Fruit fly (Drosophila melanogaster) whole organism, embryonic: Measurements from ENCODE around the gene CG14718.

ENCODE experiments used
- B-H1 ChIP-seq: fragments of 200-800 bp; sonication (Bioruptor generic); IDR thresholded peaks from 3 replicates; pipeline ENCODE4 v1.3.6; 2022; ENCODE audit warnings: missing biosample characterization, missing genetic modification characterization
- Bteb2 ChIP-seq: fragments of 200-800 bp; sonication (Bioruptor generic); optimal IDR thresholded peaks from 2 replicates; lab custom pipeline; 2016; ENCODE audit warnings: missing biosample characterization, missing genetic modification characterization
- CG10147 ChIP-seq: fragments of 200-800 bp; sonication (Bioruptor generic); optimal IDR thresholded peaks from 2 replicates; lab custom pipeline; 2019; ENCODE audit warnings: missing biosample characterization, mild to moderate bottlenecking, missing genetic modification characterization, moderate library complexity
- CG10543 ChIP-seq: fragments of 200-800 bp; sonication (Bioruptor generic); optimal IDR thresholded peaks from 3 replicates; lab custom pipeline; 2017; ENCODE audit warnings: missing biosample characterization, mild to moderate bottlenecking, missing genetic modification characterization, moderate library complexity
- CG11560 ChIP-seq: fragments of 200-800 bp; sonication (Bioruptor generic); IDR thresholded peaks from 3 replicates; pipeline ENCODE4 v1.3.6; 2022; ENCODE audit warnings: missing biosample characterization, missing genetic modification characterization
- CG13123 ChIP-seq: fragments of 200-800 bp; sonication (Bioruptor generic); optimal IDR thresholded peaks from 2 replicates; lab custom pipeline; 2016; ENCODE audit warnings: missing biosample characterization, missing genetic modification characterization
- CG13624 ChIP-seq: fragments of 200-800 bp; sonication (Bioruptor generic); optimal IDR thresholded peaks from 2 replicates; lab custom pipeline; 2016; ENCODE audit warnings: missing biosample characterization, missing genetic modification characterization
- CG13894 ChIP-seq: fragments of 200-800 bp; sonication (Bioruptor generic); optimal IDR thresholded peaks from 3 replicates; lab custom pipeline; 2018; ENCODE audit warnings: missing biosample characterization, mild to moderate bottlenecking, missing genetic modification characterization, moderate library complexity
- CG14050 ChIP-seq: fragments of 200-800 bp; sonication (Bioruptor generic); IDR thresholded peaks from 3 replicates; pipeline ENCODE4 v1.3.6; 2022; ENCODE audit warnings: missing biosample characterization, missing genetic modification characterization
- CG1647 ChIP-seq: fragments of 200-800 bp; sonication (Bioruptor generic); optimal IDR thresholded peaks from 3 replicates; lab custom pipeline; 2016; ENCODE audit warnings: missing biosample characterization, missing genetic modification characterization
- CG1832 ChIP-seq: fragments of 200-800 bp; sonication (Bioruptor generic); optimal IDR thresholded peaks from 2 replicates; lab custom pipeline; 2017; ENCODE audit warnings: missing biosample characterization, mild to moderate bottlenecking, missing genetic modification characterization, inconsistent platforms
- CG2712 ChIP-seq: fragments of 200-800 bp; optimal IDR thresholded peaks from 3 replicates; lab custom pipeline; 2019; ENCODE audit warnings: missing biosample characterization, mild to moderate bottlenecking, missing genetic modification characterization, moderate library complexity
- CG30020 ChIP-seq: fragments of 200-800 bp; optimal IDR thresholded peaks from 2 replicates; lab custom pipeline; 2019; ENCODE audit warnings: missing biosample characterization, mild to moderate bottlenecking, missing genetic modification characterization, moderate library complexity
- CG34422 ChIP-seq: fragments of 200-800 bp; sonication (Bioruptor generic); IDR thresholded peaks from 3 replicates; pipeline ENCODE4 v1.3.6; 2022; ENCODE audit warnings: missing biosample characterization, missing genetic modification characterization
- CG6813 ChIP-seq: fragments of 200-800 bp; sonication (Bioruptor generic); optimal IDR thresholded peaks from 2 replicates; lab custom pipeline; 2017; ENCODE audit warnings: missing biosample characterization, missing genetic modification characterization, mild to moderate bottlenecking, moderate library complexity, missing genetic modification reagents
- CTCF ChIP-seq: fragments of 200-800 bp; sonication (Bioruptor generic); optimal IDR thresholded peaks from 2 replicates; lab custom pipeline; 2017; ENCODE audit warnings: missing biosample characterization, mild to moderate bottlenecking, missing genetic modification characterization, moderate library complexity
- CoRest ChIP-seq: fragments of 200-800 bp; sonication (Bioruptor generic); optimal IDR thresholded peaks from 3 replicates; lab custom pipeline; 2018; ENCODE audit warnings: missing biosample characterization, mild to moderate bottlenecking, missing genetic modification characterization, moderate library complexity
- D19A ChIP-seq: fragments of 200-800 bp; optimal IDR thresholded peaks from 3 replicates; lab custom pipeline; 2019; ENCODE audit warnings: missing biosample characterization, mild to moderate bottlenecking, missing genetic modification characterization, moderate library complexity
- Deaf1 ChIP-seq: fragments of 200-800 bp; optimal IDR thresholded peaks from 3 replicates; lab custom pipeline; 2019; ENCODE audit warnings: missing biosample characterization, mild to moderate bottlenecking, missing genetic modification characterization, moderate library complexity
- Dfd ChIP-seq, 2 experiments: fragments of >200 bp; optimal IDR thresholded peaks; 2 replicates each; lab custom pipeline; 2017; ENCODE audit warnings: missing biosample characterization in 2 of 2, missing genetic modification characterization in 2 of 2
- ERR ChIP-seq: fragments of 200-800 bp; sonication (Bioruptor generic); optimal IDR thresholded peaks from 2 replicates; lab custom pipeline; 2016; ENCODE audit warnings: missing biosample characterization, missing genetic modification characterization
- Fer3 ChIP-seq: fragments of 200-800 bp; sonication (Bioruptor generic); optimal IDR thresholded peaks from 2 replicates; lab custom pipeline; 2018; ENCODE audit warnings: missing biosample characterization, mild to moderate bottlenecking, missing genetic modification characterization, moderate library complexity
- Gug ChIP-seq: fragments of 200-800 bp; sonication (Bioruptor generic); IDR thresholded peaks from 4 replicates; pipeline ENCODE4 v1.3.6; 2022; ENCODE audit warnings: missing biosample characterization, missing genetic modification characterization
- H2.0 ChIP-seq: fragments of 200-800 bp; sonication (Bioruptor generic); IDR thresholded peaks from 2 replicates; pipeline ENCODE4 v1.3.6; 2022; ENCODE audit warnings: missing biosample characterization, missing genetic modification characterization
- HLH54F ChIP-seq: fragments of 200-800 bp; sonication (Bioruptor generic); optimal IDR thresholded peaks from 3 replicates; lab custom pipeline; 2016; ENCODE audit warnings: missing biosample characterization, missing genetic modification characterization
- Myb ChIP-seq: fragments of 200-800 bp; sonication (Bioruptor generic); optimal IDR thresholded peaks from 2 replicates; lab custom pipeline; 2016; ENCODE audit warnings: missing biosample characterization, missing genetic modification characterization
- Opbp ChIP-seq: fragments of 200-800 bp; sonication (Bioruptor generic); IDR thresholded peaks from 3 replicates; pipeline ENCODE4 v1.3.6; 2022; ENCODE audit warnings: missing biosample characterization, missing genetic modification characterization; ENCODE audit not compliant: partially characterized antibody
- Rx ChIP-seq: fragments of 200-800 bp; sonication (Bioruptor generic); IDR thresholded peaks from 2 replicates; pipeline ENCODE4 v1.3.6; 2022; ENCODE audit warnings: missing biosample characterization, missing genetic modification characterization
- Six4 ChIP-seq: fragments of 200-800 bp; sonication (Bioruptor generic); optimal IDR thresholded peaks from 2 replicates; lab custom pipeline; 2016; ENCODE audit warnings: missing biosample characterization, missing genetic modification characterization
- Spps ChIP-seq: fragments of 200-800 bp; sonication (Bioruptor generic); optimal IDR thresholded peaks from 2 replicates; lab custom pipeline; 2018; ENCODE audit warnings: missing biosample characterization, mild to moderate bottlenecking, missing genetic modification characterization
- Vsx1 ChIP-seq: fragments of 200-800 bp; sonication (Bioruptor generic); optimal IDR thresholded peaks from 2 replicates; lab custom pipeline; 2017; ENCODE audit warnings: missing biosample characterization, mild to moderate bottlenecking, missing genetic modification characterization, missing genetic modification reagents
- ac ChIP-seq: fragments of 200-800 bp; sonication (Bioruptor generic); optimal IDR thresholded peaks from 3 replicates; lab custom pipeline; 2017; ENCODE audit warnings: missing biosample characterization, mild to moderate bottlenecking, missing genetic modification characterization
- al ChIP-seq: fragments of 200-800 bp; sonication (Bioruptor generic); IDR thresholded peaks from 2 replicates; pipeline ENCODE4 v1.3.6; 2022; ENCODE audit warnings: missing biosample characterization, missing genetic modification characterization
- ase ChIP-seq: fragments of 200-800 bp; sonication (Bioruptor generic); IDR thresholded peaks from 3 replicates; pipeline ENCODE4 v1.3.6; 2022; ENCODE audit warnings: missing biosample characterization, missing genetic modification characterization
- chn ChIP-seq: fragments of 200-800 bp; sonication (Bioruptor generic); optimal IDR thresholded peaks from 2 replicates; lab custom pipeline; 2016; ENCODE audit warnings: missing biosample characterization, missing genetic modification characterization
- cwo ChIP-seq: fragments of 200-800 bp; sonication (Bioruptor generic); optimal IDR thresholded peaks from 3 replicates; lab custom pipeline; 2017; ENCODE audit warnings: missing biosample characterization, missing genetic modification characterization, mild to moderate bottlenecking, moderate library complexity, missing genetic modification reagents
- dan ChIP-seq: fragments of 200-800 bp; sonication (Bioruptor generic); IDR thresholded peaks from 2 replicates; pipeline ENCODE4 v1.3.6; 2022; ENCODE audit warnings: missing biosample characterization, missing genetic modification characterization
- dimm ChIP-seq: fragments of 200-800 bp; sonication (Bioruptor generic); IDR thresholded peaks from 2 replicates; pipeline ENCODE4 v1.3.6; 2022; ENCODE audit warnings: missing biosample characterization, missing genetic modification characterization
- disco-r ChIP-seq: fragments of 200-800 bp; sonication (Bioruptor generic); optimal IDR thresholded peaks from 2 replicates; lab custom pipeline; 2016; ENCODE audit warnings: missing biosample characterization, missing genetic modification characterization
- gem ChIP-seq: fragments of 200-800 bp; sonication (Bioruptor generic); optimal IDR thresholded peaks from 2 replicates; lab custom pipeline; 2019; ENCODE audit warnings: missing biosample characterization, mild to moderate bottlenecking, missing genetic modification characterization, moderate library complexity
- gt ChIP-seq: fragments of 200-800 bp; sonication (Bioruptor generic); IDR thresholded peaks from 2 replicates; pipeline ENCODE4 v1.3.6; 2022; ENCODE audit warnings: missing biosample characterization, missing genetic modification characterization
- hbn ChIP-seq: fragments of 200-800 bp; sonication (Bioruptor generic); IDR thresholded peaks from 2 replicates; pipeline ENCODE4 v1.3.6; 2022; ENCODE audit warnings: missing biosample characterization, missing genetic modification characterization; ENCODE audit not compliant: partially characterized antibody
- lbe ChIP-seq: fragments of 200-800 bp; sonication (Bioruptor generic); optimal IDR thresholded peaks from 2 replicates; lab custom pipeline; 2016; ENCODE audit warnings: missing biosample characterization, mild to moderate bottlenecking, missing genetic modification characterization
- lilli ChIP-seq: fragments of 200-800 bp; sonication (Bioruptor generic); optimal IDR thresholded peaks from 3 replicates; lab custom pipeline; 2016; ENCODE audit warnings: missing biosample characterization, missing genetic modification characterization
- mam ChIP-seq: fragments of 200-800 bp; sonication (Bioruptor generic); optimal IDR thresholded peaks from 3 replicates; lab custom pipeline; 2016; ENCODE audit warnings: missing biosample characterization, missing genetic modification characterization
- p53 ChIP-seq: fragments of 200-800 bp; sonication (Bioruptor generic); optimal IDR thresholded peaks from 2 replicates; lab custom pipeline; 2016; ENCODE audit warnings: missing biosample characterization, missing genetic modification characterization
- pnt ChIP-seq: fragments of 200-800 bp; sonication (Bioruptor generic); optimal IDR thresholded peaks from 3 replicates; lab custom pipeline; 2016; ENCODE audit warnings: missing biosample characterization, missing genetic modification characterization
- row ChIP-seq: fragments of 200-800 bp; sonication (Bioruptor generic); IDR thresholded peaks from 3 replicates; pipeline ENCODE4 v1.3.6; 2022; ENCODE audit warnings: missing biosample characterization, missing genetic modification characterization
- sd ChIP-seq: fragments of 200-800 bp; sonication (Bioruptor generic); optimal IDR thresholded peaks from 3 replicates; lab custom pipeline; 2018; ENCODE audit warnings: missing biosample characterization, mild to moderate bottlenecking, missing genetic modification characterization, moderate library complexity
- shn ChIP-seq: fragments of 200-800 bp; sonication (Bioruptor generic); optimal IDR thresholded peaks from 3 replicates; lab custom pipeline; 2016; ENCODE audit warnings: missing biosample characterization, missing genetic modification characterization
- sisA ChIP-seq: fragments of 200-800 bp; sonication (Bioruptor generic); IDR thresholded peaks from 2 replicates; pipeline ENCODE4 v1.3.6; 2022; ENCODE audit warnings: missing biosample characterization, missing genetic modification characterization
- sob ChIP-seq: fragments of 200-800 bp; sonication (Bioruptor generic); IDR thresholded peaks from 2 replicates; pipeline ENCODE4 v1.3.6; 2022; ENCODE audit warnings: missing biosample characterization, missing genetic modification characterization
- z ChIP-seq: fragments of 200-800 bp; sonication (Bioruptor generic); IDR thresholded peaks from 3 replicates; pipeline ENCODE4 v1.3.6; 2022; ENCODE audit warnings: missing biosample characterization, missing genetic modification characterization
- zfh2 ChIP-seq: fragments of 200-800 bp; sonication (Bioruptor generic); optimal IDR thresholded peaks from 2 replicates; lab custom pipeline; 2016; ENCODE audit warnings: missing biosample characterization, missing genetic modification characterization

Gene CG14718

dm6 chr3R:11679513-11679912 is 20.9 kb upstream of the CG14718 start, which contains the start of the genes Taf12 and Ho (continued):
- TF ChIP-seq mam (GFP tag; lab: Kevin White, UChicago) (no peak), CG30020 (tag; lab: Kevin White, UChicago) (no peak), CoRest (tag; lab: Kevin White, UChicago) (no peak), Opbp (GFP tag; lab: Robert Waterston, UW) (no peak), CG1647 (GFP tag; lab: Kevin White, UChicago) (no peak), ase (GFP tag; lab: Robert Waterston, UW) (no peak), Vsx1 (no peak), lilli (GFP tag; lab: Kevin White, UChicago) (no peak), CG10543 (no peak), gt (GFP tag; lab: Robert Waterston, UW) (no peak), pnt (GFP tag; lab: Kevin White, UChicago) (no peak), ac (GFP tag; lab: Kevin White, UChicago) (no peak), gem (no peak), CG13624 (GFP tag; lab: Kevin White, UChicago) (no peak), dimm (GFP tag; lab: Robert Waterston, UW) (no peak), shn (GFP tag; lab: Kevin White, UChicago) (no peak), sisA (GFP tag; lab: Robert Waterston, UW) (no peak), cwo (no peak), zfh2 (GFP tag; lab: Kevin White, UChicago) (no peak), CTCF (GFP tag; lab: Kevin White, UChicago) (peak; percentile 58), p53 (no peak), Deaf1 (tag; lab: Kevin White, UChicago) (no peak), ERR (GFP tag; lab: Kevin White, UChicago) (no peak), lbe (peak; percentile 6), CG14050 (no peak), chn (GFP tag; lab: Kevin White, UChicago) (no peak), Spps (tag; lab: Kevin White, UChicago) (no peak), disco-r (no peak), sd (tag; lab: Kevin White, UChicago) (no peak), Six4 (no peak), H2.0 (GFP tag; lab: Robert Waterston, UW) (no peak), row (GFP tag; lab: Robert Waterston, UW) (0 out of 3 replicates have a peak, but pooled peaks have one; percentile 27), hbn (GFP tag; lab: Robert Waterston, UW) (no peak), D19A (tag; lab: Kevin White, UChicago) (no peak), Fer3 (tag; lab: Kevin White, UChicago) (no peak), Rx (GFP tag; lab: Robert Waterston, UW) (no peak), Myb (peak; percentile 55), CG13123 (GFP tag; lab: Kevin White, UChicago) (no peak), Bteb2 (GFP tag; lab: Kevin White, UChicago) (no peak), CG6813 (no peak), z (no peak), HLH54F (no peak), sob (GFP tag; lab: Robert Waterston, UW) (no peak), CG13894 (tag; lab: Kevin White, UChicago) (no peak), B-H1 (GFP tag; lab: Robert Waterston, UW) (no peak), CG10147 (GFP tag; lab: Kevin White, UChicago) (no peak), Dfd (GFP tag; optimal IDR thresholded peaks at IDR 0.05; lab: Kevin White, UChicago) (no peak), CG1832 (GFP tag; lab: Kevin White, UChicago) (no peak), CG34422 (GFP tag; lab: Robert Waterston, UW) (0 out of 3 replicates have a peak, but pooled peaks have one; percentile 15), CG2712 (tag; lab: Kevin White, UChicago) (no peak), CG11560 (tag; lab: Robert Waterston, UW) (no peak), dan (GFP tag; lab: Robert Waterston, UW) (no peak), al (GFP tag; lab: Robert Waterston, UW) (no peak), Gug (GFP tag; lab: Robert Waterston, UW) (no peak)
